Fruit fly (Drosophila melanogaster) Kc167 (cell line): Measurements from ENCODE around the gene CG5577.

Source experiments
- insv ChIP-seq: fragments of >200 bp; optimal IDR thresholded peaks from 3 replicates; lab custom pipeline; 2018; ENCODE audit warnings: missing external identifiers
- psq ChIP-seq: fragments of >200 bp; optimal IDR thresholded peaks from 2 replicates; lab custom pipeline; 2017; ENCODE audit warnings: missing external identifiers

- TF ChIP-seq psq (lab: Kevin White, UChicago) (no peak), insv (lab: Kevin White, UChicago) (no peak)
Observed at dm6 chr3L:17817821-17818220, 23.4 kb downstream of the CG5577 start, which contains the start of gene Ir75a.
